Fruit fly (Drosophila melanogaster) whole organism, embryonic: ENCODE measurements around the gene CheB38c.

Experiments
- CG1024 ChIP-seq: fragments of 200-800 bp; sonication (Bioruptor generic); IDR thresholded peaks from 2 replicates; pipeline ENCODE4 v1.3.6; 2022; ENCODE audit warnings: missing biosample characterization, missing genetic modification characterization
- CG10366 ChIP-seq: fragments of 200-800 bp; sonication (Bioruptor generic); IDR thresholded peaks from 2 replicates; pipeline ENCODE4 v1.3.6; 2022; ENCODE audit warnings: missing biosample characterization, missing genetic modification characterization
- CG10565 ChIP-seq: fragments of 200-800 bp; sonication (Bioruptor generic); optimal IDR thresholded peaks from 3 replicates; lab custom pipeline; 2016; ENCODE audit warnings: missing biosample characterization, mild to moderate bottlenecking, missing genetic modification characterization
- CG14050 ChIP-seq: fragments of 200-800 bp; sonication (Bioruptor generic); IDR thresholded peaks from 3 replicates; pipeline ENCODE4 v1.3.6; 2022; ENCODE audit warnings: missing biosample characterization, missing genetic modification characterization
- CG16813 ChIP-seq: fragments of 200-800 bp; sonication (Bioruptor generic); IDR thresholded peaks from 3 replicates; pipeline ENCODE4 v1.3.6; 2022; ENCODE audit warnings: missing biosample characterization, missing genetic modification characterization; ENCODE audit not compliant: partially characterized antibody
- CG17361 ChIP-seq: fragments of 200-800 bp; sonication (Bioruptor generic); IDR thresholded peaks from 3 replicates; pipeline ENCODE4 v1.3.6; 2022; ENCODE audit warnings: missing biosample characterization, missing genetic modification characterization
- CG17912 ChIP-seq: fragments of 200-800 bp; sonication (Bioruptor generic); optimal IDR thresholded peaks from 2 replicates; lab custom pipeline; 2018; ENCODE audit warnings: missing biosample characterization, mild to moderate bottlenecking, missing genetic modification characterization
- CG2199 ChIP-seq: fragments of 200-800 bp; sonication (Bioruptor generic); IDR thresholded peaks from 3 replicates; pipeline ENCODE4 v1.3.6; 2022; ENCODE audit warnings: missing biosample characterization, missing genetic modification characterization
- CG4360 ChIP-seq: fragments of 200-800 bp; sonication (Bioruptor generic); IDR thresholded peaks from 2 replicates; pipeline ENCODE4 v1.3.6; 2022; ENCODE audit warnings: missing biosample characterization, missing genetic modification characterization
- CG5180 ChIP-seq: fragments of 200-800 bp; sonication (Bioruptor generic); optimal IDR thresholded peaks from 3 replicates; lab custom pipeline; 2017; ENCODE audit warnings: missing biosample characterization, missing genetic modification characterization, mild to moderate bottlenecking, moderate library complexity, missing genetic modification reagents
- CG8290 ChIP-seq, 3 experiments: fragments of 200-800 bp; sonication (Bioruptor generic); optimal IDR thresholded peaks; 2 replicates each; lab custom pipeline; 2016 to 2019; ENCODE audit warnings: missing biosample characterization in 3 of 3, missing genetic modification characterization in 3 of 3, mild to moderate bottlenecking in 2 of 3, moderate library complexity in 1 of 3
- D19A ChIP-seq: fragments of 200-800 bp; optimal IDR thresholded peaks from 3 replicates; lab custom pipeline; 2019; ENCODE audit warnings: missing biosample characterization, mild to moderate bottlenecking, missing genetic modification characterization, moderate library complexity
- Dek ChIP-seq: fragments of 200-800 bp; sonication (Bioruptor generic); optimal IDR thresholded peaks from 3 replicates; lab custom pipeline; 2019; ENCODE audit warnings: missing biosample characterization, mild to moderate bottlenecking, missing genetic modification characterization, moderate library complexity
- Dref ChIP-seq: fragments of 200-800 bp; sonication (Bioruptor generic); IDR thresholded peaks from 2 replicates; pipeline ENCODE4 v1.3.6; 2022; ENCODE audit warnings: missing biosample characterization, missing genetic modification characterization
- ERR ChIP-seq: fragments of 200-800 bp; sonication (Bioruptor generic); optimal IDR thresholded peaks from 2 replicates; lab custom pipeline; 2016; ENCODE audit warnings: missing biosample characterization, missing genetic modification characterization
- Elba2 ChIP-seq: fragments of 200-800 bp; sonication (Bioruptor generic); optimal IDR thresholded peaks from 3 replicates; lab custom pipeline; 2016; ENCODE audit warnings: missing biosample characterization, missing genetic modification characterization
- HHEX ChIP-seq: fragments of 200-800 bp; sonication (Bioruptor generic); optimal IDR thresholded peaks from 3 replicates; lab custom pipeline; 2017; ENCODE audit warnings: missing biosample characterization, mild to moderate bottlenecking, missing genetic modification characterization, missing genetic modification reagents
- Hr51 ChIP-seq, 2 experiments: fragments of 200-800 bp; sonication (Bioruptor generic); optimal IDR thresholded peaks; 2 replicates in 1 of 2; 3 replicates in 1 of 2; lab custom pipeline; 2016 to 2018; ENCODE audit warnings: missing biosample characterization in 2 of 2, missing genetic modification characterization in 2 of 2, mild to moderate bottlenecking in 1 of 2, moderate library complexity in 1 of 2
- Hr78 ChIP-seq, 2 experiments: fragments of 200-800 bp in 1 of 2; fragments of >200 bp in 1 of 2; sonication (Bioruptor generic) in 1 of 2; optimal IDR thresholded peaks; 2 replicates each; lab custom pipeline; 2017 to 2019; ENCODE audit warnings: missing biosample characterization in 2 of 2, missing genetic modification characterization in 2 of 2, mild to moderate bottlenecking in 1 of 2, moderate library complexity in 1 of 2
- Hsf ChIP-seq: fragments of 200-800 bp; sonication (Bioruptor generic); optimal IDR thresholded peaks from 3 replicates; lab custom pipeline; 2016; ENCODE audit warnings: missing biosample characterization, missing genetic modification characterization
- Lim3 ChIP-seq: fragments of 200-800 bp; sonication (Bioruptor generic); IDR thresholded peaks from 2 replicates; pipeline ENCODE4 v1.3.6; 2022; ENCODE audit warnings: missing biosample characterization, missing genetic modification characterization
- MBD-R2 ChIP-seq: fragments of 200-800 bp; sonication (Bioruptor generic); IDR thresholded peaks from 2 replicates; pipeline ENCODE4 v1.3.6; 2022; ENCODE audit warnings: missing biosample characterization, missing genetic modification characterization
- NfI ChIP-seq: fragments of 200-800 bp; sonication (Bioruptor generic); optimal IDR thresholded peaks from 3 replicates; lab custom pipeline; 2018; ENCODE audit warnings: missing biosample characterization, mild to moderate bottlenecking, missing genetic modification characterization, moderate library complexity
- Ptx1 ChIP-seq: fragments of 200-800 bp; sonication (Bioruptor generic); IDR thresholded peaks from 2 replicates; pipeline ENCODE4 v1.3.6; 2022; ENCODE audit warnings: missing biosample characterization, missing genetic modification characterization
- Rfx ChIP-seq: fragments of 200-800 bp; sonication (Bioruptor generic); IDR thresholded peaks from 2 replicates; pipeline ENCODE4 v1.3.6; 2022; ENCODE audit warnings: missing biosample characterization, missing genetic modification characterization
- Rx ChIP-seq: fragments of 200-800 bp; sonication (Bioruptor generic); IDR thresholded peaks from 2 replicates; pipeline ENCODE4 v1.3.6; 2022; ENCODE audit warnings: missing biosample characterization, missing genetic modification characterization
- Usf ChIP-seq: fragments of 200-800 bp; sonication (Bioruptor generic); optimal IDR thresholded peaks from 2 replicates; lab custom pipeline; 2017; ENCODE audit warnings: missing genotype, missing biosample characterization, missing genetic modification characterization
- ac ChIP-seq: fragments of 200-800 bp; sonication (Bioruptor generic); optimal IDR thresholded peaks from 3 replicates; lab custom pipeline; 2017; ENCODE audit warnings: missing biosample characterization, mild to moderate bottlenecking, missing genetic modification characterization
- btn ChIP-seq: fragments of 200-800 bp; sonication (Bioruptor generic); optimal IDR thresholded peaks from 2 replicates; lab custom pipeline; 2016; ENCODE audit warnings: missing biosample characterization, missing genetic modification characterization
- cad ChIP-seq: fragments of >200 bp; optimal IDR thresholded peaks from 2 replicates; lab custom pipeline; 2017; ENCODE audit warnings: missing biosample characterization, missing genetic modification characterization
- cas ChIP-seq: fragments of 200-800 bp; sonication (Bioruptor generic); IDR thresholded peaks from 2 replicates; pipeline ENCODE4 v1.3.6; 2022; ENCODE audit warnings: missing biosample characterization, missing genetic modification characterization
- dm ChIP-seq: fragments of 200-800 bp; sonication (Bioruptor generic); optimal IDR thresholded peaks from 3 replicates; lab custom pipeline; 2016; ENCODE audit warnings: missing biosample characterization, missing genetic modification characterization
- fu2 ChIP-seq: fragments of 200-800 bp; sonication (Bioruptor generic); optimal IDR thresholded peaks from 2 replicates; lab custom pipeline; 2016; ENCODE audit warnings: missing biosample characterization, missing genetic modification characterization
- gcm ChIP-seq: fragments of 200-800 bp; sonication (Bioruptor generic); optimal IDR thresholded peaks from 2 replicates; lab custom pipeline; 2019; ENCODE audit warnings: missing biosample characterization, mild to moderate bottlenecking, missing genetic modification characterization, moderate library complexity
- grn ChIP-seq: fragments of 200-800 bp; sonication (Bioruptor generic); optimal IDR thresholded peaks from 3 replicates; lab custom pipeline; 2017; ENCODE audit warnings: missing biosample characterization, missing genetic modification characterization
- gsb ChIP-seq: fragments of 200-800 bp; sonication (Bioruptor generic); IDR thresholded peaks from 2 replicates; pipeline ENCODE4 v1.3.6; 2022; ENCODE audit warnings: missing biosample characterization, missing genetic modification characterization
- lab ChIP-seq: fragments of 200-800 bp; sonication (Bioruptor generic); optimal IDR thresholded peaks from 3 replicates; lab custom pipeline; 2017; ENCODE audit warnings: missing biosample characterization, missing genetic modification characterization, mild to moderate bottlenecking, moderate library complexity, missing genetic modification reagents
- lola ChIP-seq, 3 experiments: fragments of >200 bp in 2 of 3; fragments of 200-800 bp in 1 of 3; sonication (Bioruptor generic) in 1 of 3; optimal IDR thresholded peaks; 2 replicates each; lab custom pipeline; 2017 to 2019; ENCODE audit warnings: missing biosample characterization in 3 of 3, missing genetic modification characterization in 3 of 3, mild to moderate bottlenecking in 1 of 3, moderate library complexity in 1 of 3
- pnt ChIP-seq: fragments of 200-800 bp; sonication (Bioruptor generic); optimal IDR thresholded peaks from 3 replicates; lab custom pipeline; 2016; ENCODE audit warnings: missing biosample characterization, missing genetic modification characterization
- pros ChIP-seq: fragments of 200-800 bp; sonication (Bioruptor generic); optimal IDR thresholded peaks from 3 replicates; lab custom pipeline; 2019; ENCODE audit warnings: missing biosample characterization, mild to moderate bottlenecking, missing genetic modification characterization, moderate library complexity
- salm ChIP-seq: fragments of 200-800 bp; sonication (Bioruptor generic); optimal IDR thresholded peaks from 2 replicates; lab custom pipeline; 2018; ENCODE audit warnings: missing biosample characterization, mild to moderate bottlenecking, missing genetic modification characterization
- sc ChIP-seq, 3 experiments: fragments of >200 bp in 2 of 3; fragments of 200-800 bp in 1 of 3; sonication (Bioruptor generic) in 1 of 3; optimal IDR thresholded peaks; 2 replicates in 2 of 3; 3 replicates in 1 of 3; lab custom pipeline; 2017; ENCODE audit warnings: mild to moderate bottlenecking in 1 of 3, missing biosample characterization in 1 of 3, missing genetic modification characterization in 1 of 3, missing genetic modification reagents in 1 of 3
- sim ChIP-seq: fragments of 200-800 bp; sonication (Bioruptor generic); IDR thresholded peaks from 2 replicates; pipeline ENCODE4 v1.3.6; 2022; ENCODE audit warnings: missing biosample characterization, missing genetic modification characterization
- slou ChIP-seq: fragments of 200-800 bp; sonication (Bioruptor generic); optimal IDR thresholded peaks from 3 replicates; lab custom pipeline; 2016; ENCODE audit warnings: missing biosample characterization, missing genetic modification characterization
- tio ChIP-seq: fragments of 200-800 bp; sonication (Bioruptor generic); optimal IDR thresholded peaks from 2 replicates; lab custom pipeline; 2017; ENCODE audit warnings: missing biosample characterization, missing genetic modification characterization, inconsistent platforms
- trem ChIP-seq: fragments of 200-800 bp; optimal IDR thresholded peaks from 3 replicates; lab custom pipeline; 2019; ENCODE audit warnings: missing biosample characterization, mild to moderate bottlenecking, missing genetic modification characterization, moderate library complexity
- vfl ChIP-seq: fragments of 200-800 bp; sonication (Bioruptor generic); optimal IDR thresholded peaks from 2 replicates; lab custom pipeline; 2016; ENCODE audit warnings: missing biosample characterization, missing genetic modification characterization
- zen2 ChIP-seq: fragments of 200-800 bp; sonication (Bioruptor generic); IDR thresholded peaks from 3 replicates; pipeline ENCODE4 v1.3.6; 2022; ENCODE audit warnings: missing biosample characterization, missing genetic modification characterization; ENCODE audit not compliant: partially characterized antibody

The CheB38c gene

DNA sequence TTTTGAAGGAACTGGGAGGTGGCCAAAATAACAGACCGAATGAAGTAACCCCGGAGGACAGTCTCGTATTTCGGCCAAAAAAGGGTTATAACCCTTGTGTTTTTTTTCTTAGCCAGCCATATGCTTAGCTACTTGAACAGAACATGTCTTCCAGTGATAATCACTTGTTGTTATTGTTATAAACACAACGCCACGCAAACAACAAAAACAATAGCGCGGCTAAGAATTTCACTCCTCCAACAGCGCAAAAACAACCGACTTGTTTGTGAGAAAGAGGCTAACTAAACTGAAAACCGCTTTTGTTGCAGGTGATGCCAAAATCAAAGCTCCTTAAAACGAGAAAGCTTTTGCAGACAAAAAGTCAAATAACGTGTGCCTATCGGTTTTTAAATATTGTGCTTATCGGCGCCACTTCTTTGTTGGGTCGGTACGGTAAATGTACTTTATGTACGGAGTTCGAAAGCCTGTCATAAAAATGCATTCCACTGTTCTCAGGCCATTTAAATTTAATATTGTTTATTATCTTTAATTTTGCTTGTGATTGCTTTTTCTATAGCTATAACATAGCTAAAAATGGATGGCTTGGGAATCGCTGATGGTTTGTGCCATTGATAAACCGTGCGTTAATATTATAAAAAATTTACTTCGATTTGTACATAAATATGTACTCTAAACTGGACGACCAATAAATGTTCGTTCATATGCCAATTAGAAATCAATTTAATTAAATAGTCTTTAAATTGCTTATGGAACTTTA, 23.7 kb downstream of the CheB38c start, which contains the start of gene vari (continued):
- no peak for TF ChIP-seq CG10565
- TF ChIP-seq CG17361, result peak; percentile 37; the same call in 1 of the 3 replicates
- no peak for TF ChIP-seq grn (GFP tag; lab: Kevin White, UChicago)
- TF ChIP-seq dm (GFP tag; lab: Kevin White, UChicago), result no peak
- TF ChIP-seq CG10366 (GFP tag; lab: Robert Waterston, UW), result no peak
- no peak for TF ChIP-seq Elba2 (GFP tag; lab: Kevin White, UChicago)
- TF ChIP-seq slou, result no peak
- TF ChIP-seq cas (GFP tag; lab: Robert Waterston, UW), result no peak
- TF ChIP-seq ac, result no peak
- TF ChIP-seq MBD-R2 (GFP tag; lab: Robert Waterston, UW), result no peak; the same call in 1 of the 2 replicates
- TF ChIP-seq trem (tag; lab: Kevin White, UChicago), result no peak
- TF ChIP-seq Dek (tag; lab: Kevin White, UChicago), result no peak
- TF ChIP-seq Lim3 (GFP tag; lab: Robert Waterston, UW), result no peak
- TF ChIP-seq zen2 (GFP tag; lab: Robert Waterston, UW), result no peak
- no peak for TF ChIP-seq vfl
- TF ChIP-seq Ptx1, result no peak
- TF ChIP-seq Hr51 (GFP tag; optimal IDR thresholded peaks at IDR 0.05; lab: Kevin White, UChicago), result no peak
- no peak for TF ChIP-seq D19A (tag; lab: Kevin White, UChicago)
- TF ChIP-seq Dref (GFP tag; lab: Robert Waterston, UW), result 0 out of 2 replicates have a peak, but pooled peaks have one; percentile 50
- TF ChIP-seq pros (GFP tag; lab: Kevin White, UChicago), result no peak
- TF ChIP-seq HHEX (GFP tag; lab: Kevin White, UChicago), result no peak
- TF ChIP-seq CG14050 (GFP tag; lab: Robert Waterston, UW), result no peak
- TF ChIP-seq Rx (GFP tag; lab: Robert Waterston, UW), result no peak
- no peak for TF ChIP-seq btn
- no peak for TF ChIP-seq CG2199 (GFP tag; lab: Robert Waterston, UW)
- no peak for TF ChIP-seq Rfx (GFP tag; lab: Robert Waterston, UW)
- TF ChIP-seq Hsf, result no peak
- TF ChIP-seq gsb (GFP tag; lab: Robert Waterston, UW), result no peak
- no peak for TF ChIP-seq Usf (GFP tag; lab: Kevin White, UChicago)
- no peak for TF ChIP-seq sc (optimal IDR thresholded peaks at IDR 0.05; lab: Kevin White, UChicago)
- no peak for TF ChIP-seq sc (GFP tag; optimal IDR thresholded peaks at IDR 0.05; lab: Kevin White, UChicago)
- TF ChIP-seq CG5180 (GFP tag; lab: Kevin White, UChicago), result no peak
- TF ChIP-seq CG17912 (GFP tag; lab: Kevin White, UChicago), result no peak
- no peak for TF ChIP-seq CG16813 (GFP tag; lab: Robert Waterston, UW)
- TF ChIP-seq lab (GFP tag; lab: Kevin White, UChicago), result peak; percentile 28
- no peak for TF ChIP-seq pnt (GFP tag; lab: Kevin White, UChicago)
- no peak for TF ChIP-seq cad (GFP tag; lab: Kevin White, UChicago)
- no peak for TF ChIP-seq gcm (GFP tag; lab: Kevin White, UChicago)
- no peak for TF ChIP-seq salm (tag; lab: Kevin White, UChicago)
- TF ChIP-seq NfI (GFP tag; lab: Kevin White, UChicago), result no peak
- TF ChIP-seq CG4360, result peak; percentile 57; the same call in 1 of the 2 replicates
- no peak for TF ChIP-seq Hr78 (GFP tag; optimal IDR thresholded peaks at IDR 0.05; lab: Kevin White, UChicago)
- TF ChIP-seq sim, result no peak
- TF ChIP-seq tio, result no peak
- no peak for TF ChIP-seq CG1024 (GFP tag; lab: Robert Waterston, UW)
- TF ChIP-seq fu2 (GFP tag; lab: Kevin White, UChicago), result no peak
- TF ChIP-seq lola (GFP tag; optimal IDR thresholded peaks at IDR 0.05; lab: Kevin White, UChicago), result peak in 1 of 3 experiments; percentile 36
- TF ChIP-seq CG8290 (GFP tag; optimal IDR thresholded peaks at IDR 0.05; lab: Kevin White, UChicago), result no peak
- TF ChIP-seq CG8290 (tag; optimal IDR thresholded peaks at IDR 0.05; lab: Kevin White, UChicago), result peak in 1 of 2 experiments; percentile 39
- TF ChIP-seq ERR (GFP tag; lab: Kevin White, UChicago), result no peak
